Worm (Caenorhabditis elegans): ENCODE results near the gene fbxa-114.

ce11 chrV:20164059-20164892, 37.1 kb upstream of the fbxa-114 start, which contains the start of gene F19B2.5:
- TF ChIP-seq ztf-29 (GFP tag; IDR thresholded peaks at IDR 0.05) (no peak), flt-1 (GFP tag; IDR thresholded peaks at IDR 0.05) (no peak), ref-1 (GFP tag; conservative IDR thresholded peaks at IDR 0.05) (no peak), T22C8.4 (GFP tag; IDR thresholded peaks at IDR 0.05) (no peak), cog-1 (tag; optimal IDR thresholded peaks at IDR 0.05) (no peak), tab-1 (GFP tag; IDR thresholded peaks at IDR 0.05) (no peak)
